Worm (Caenorhabditis elegans) whole organism, L2 larva: ENCODE data around the gene mip-1.

Source experiments
- F13H6.1 ChIP-seq: sonication (generic microtip); optimal IDR thresholded peaks from 2 replicates; lab custom pipeline; 2016; ENCODE audit warnings: missing genetic modification characterization, missing compliant biosample characterization
- R02D3.7 ChIP-seq: fragments of 150-350 bp; optimal IDR thresholded peaks from 2 replicates; lab custom pipeline; 2014; ENCODE audit warnings: missing biosample characterization, missing genetic modification characterization
- Y55F3AM.14 ChIP-seq: fragments of 200-800 bp; sonication (Bioruptor generic); optimal IDR thresholded peaks from 2 replicates; lab custom pipeline; 2018; ENCODE audit warnings: mild to moderate bottlenecking, missing genetic modification characterization, missing compliant biosample characterization
- alr-1 ChIP-seq: fragments of 150-350 bp; optimal IDR thresholded peaks from 2 replicates; lab custom pipeline; 2014; ENCODE audit warnings: missing biosample characterization, missing genetic modification characterization
- ama-1 ChIP-seq: fragments of 150-350 bp; optimal IDR thresholded peaks from 2 replicates; lab custom pipeline; 2018; ENCODE audit warnings: inconsistent platforms
- ceh-82 ChIP-seq: fragments of 150-350 bp; optimal IDR thresholded peaks from 2 replicates; lab custom pipeline; 2014; ENCODE audit warnings: missing biosample characterization, missing genetic modification characterization
- elt-1 ChIP-seq: fragments of 150-350 bp; optimal IDR thresholded peaks from 2 replicates; lab custom pipeline; 2014; ENCODE audit warnings: missing biosample characterization, missing genetic modification characterization
- elt-3 ChIP-seq: sonication (generic microtip); optimal IDR thresholded peaks from 2 replicates; lab custom pipeline; 2017; ENCODE audit warnings: missing biosample characterization, missing genetic modification characterization
- fos-1 ChIP-seq: fragments of 150-350 bp; optimal IDR thresholded peaks from 2 replicates; lab custom pipeline; 2014; ENCODE audit warnings: missing biosample characterization, missing genetic modification characterization
- gmeb-1 ChIP-seq: fragments of 150-350 bp; optimal IDR thresholded peaks from 2 replicates; lab custom pipeline; 2014; ENCODE audit warnings: missing biosample characterization, missing genetic modification characterization
- lin-39 ChIP-seq: fragments of 150-350 bp; optimal IDR thresholded peaks from 2 replicates; lab custom pipeline; 2014; ENCODE audit warnings: missing biosample characterization, missing genetic modification reagents, missing genetic modification characterization
- mbf-1 ChIP-seq: sonication (generic microtip); optimal IDR thresholded peaks from 2 replicates; lab custom pipeline; 2017; ENCODE audit warnings: missing biosample characterization, missing genetic modification characterization
- mdl-1 ChIP-seq, 2 experiments: fragments of 150-350 bp in 1 of 2; sonication (generic microtip) in 1 of 2; optimal IDR thresholded peaks; 2 replicates each; lab custom pipeline; 2017; ENCODE audit warnings: missing biosample characterization in 2 of 2, missing genetic modification characterization in 2 of 2
- nhr-10 ChIP-seq: sonication (generic microtip); optimal IDR thresholded peaks from 2 replicates; lab custom pipeline; 2017; ENCODE audit warnings: missing biosample characterization, missing genetic modification characterization
- nhr-11 ChIP-seq: fragments of 150-350 bp; optimal IDR thresholded peaks from 2 replicates; lab custom pipeline; 2014; ENCODE audit warnings: missing biosample characterization, missing genetic modification characterization
- nhr-12 ChIP-seq: fragments of 150-350 bp; optimal IDR thresholded peaks from 2 replicates; lab custom pipeline; 2014; ENCODE audit warnings: missing biosample characterization, missing genetic modification characterization
- nhr-129 ChIP-seq: fragments of 150-350 bp; optimal IDR thresholded peaks from 2 replicates; lab custom pipeline; 2014; ENCODE audit warnings: missing biosample characterization, missing genetic modification characterization
- nhr-21 ChIP-seq: fragments of 150-350 bp; optimal IDR thresholded peaks from 2 replicates; lab custom pipeline; 2014; ENCODE audit warnings: missing biosample characterization, missing genetic modification characterization
- nhr-23 ChIP-seq: fragments of 150-350 bp; optimal IDR thresholded peaks from 2 replicates; lab custom pipeline; 2014; ENCODE audit warnings: missing biosample characterization, missing genetic modification reagents, missing genetic modification characterization
- nhr-25 ChIP-seq: fragments of 150-350 bp; sonication (generic microtip); optimal IDR thresholded peaks from 3 replicates; lab custom pipeline; 2014; ENCODE audit warnings: missing biosample characterization, missing genetic modification characterization
- nhr-6 ChIP-seq: fragments of 150-350 bp; optimal IDR thresholded peaks from 2 replicates; lab custom pipeline; 2014; ENCODE audit warnings: missing biosample characterization, missing genetic modification characterization
- peb-1 ChIP-seq: fragments of 150-350 bp; optimal IDR thresholded peaks from 2 replicates; lab custom pipeline; 2014; ENCODE audit warnings: missing biosample characterization, missing genetic modification characterization
- sem-4 ChIP-seq: fragments of 150-350 bp; optimal IDR thresholded peaks from 2 replicates; lab custom pipeline; 2014; ENCODE audit warnings: missing biosample characterization, missing genetic modification reagents, missing genetic modification characterization
- sma-3 ChIP-seq: sonication (generic microtip); optimal IDR thresholded peaks from 2 replicates; lab custom pipeline; 2016; ENCODE audit warnings: missing genetic modification reagents, missing genetic modification characterization, missing compliant biosample characterization
- sma-9 ChIP-seq, 2 experiments: fragments of 150-350 bp in 1 of 2; sonication (generic microtip) in 1 of 2; optimal IDR thresholded peaks; 2 replicates each; lab custom pipeline; 2014 to 2016; ENCODE audit warnings: missing genetic modification characterization in 2 of 2, mild to moderate bottlenecking in 1 of 2, missing biosample characterization in 1 of 2, missing compliant biosample characterization in 1 of 2, missing genetic modification reagents in 1 of 2, moderate library complexity in 1 of 2
- unc-39 ChIP-seq: fragments of 150-350 bp; optimal IDR thresholded peaks from 2 replicates; lab custom pipeline; 2014; ENCODE audit warnings: missing biosample characterization, missing genetic modification characterization
- unc-55 ChIP-seq: fragments of 150-350 bp; sonication (generic microtip); optimal IDR thresholded peaks from 3 replicates; lab custom pipeline; 2014; ENCODE audit warnings: missing biosample characterization, missing genetic modification reagents, missing genetic modification characterization
- ztf-1 ChIP-seq: fragments of 200-800 bp; sonication (Bioruptor generic); conservative IDR thresholded peaks from 2 replicates; pipeline ENCODE4 v1.3.6; 2022; ENCODE audit warnings: missing genetic modification characterization, missing compliant biosample characterization
- ztf-4 ChIP-seq: fragments of 150-350 bp; optimal IDR thresholded peaks from 2 replicates; lab custom pipeline; 2014; ENCODE audit warnings: missing biosample characterization, missing genetic modification characterization

mip-1 gene

ce11 chrIII:4842173-4842572, 49.3 kb downstream of the mip-1 start, which contains the start of gene clec-156:
Gene clec-156 (minus strand): TSS chrIII:4842273.
- TF ChIP-seq F13H6.1 (tag; lab: Kevin White, UChicago) (no peak), nhr-25 (tag; lab: Kevin White, UChicago) (no peak), mdl-1 (tag; optimal IDR thresholded peaks at IDR 0.05; lab: Kevin White, UChicago) (no peak), nhr-23 (tag; lab: Kevin White, UChicago) (no peak), peb-1 (tag; lab: Kevin White, UChicago) (no peak), nhr-11 (tag; lab: Kevin White, UChicago) (no peak), nhr-10 (tag; lab: Kevin White, UChicago) (no peak), Y55F3AM.14 (GFP tag; lab: Kevin White, UChicago) (no peak), ama-1 (lab: Kevin White, UChicago) (no peak), sma-3 (GFP tag; lab: Kevin White, UChicago) (no peak), unc-39 (tag; lab: Kevin White, UChicago) (no peak), unc-55 (GFP tag; lab: Kevin White, UChicago) (no peak), nhr-129 (tag; lab: Kevin White, UChicago) (no peak), R02D3.7 (no peak), nhr-21 (tag; lab: Kevin White, UChicago) (no peak), gmeb-1 (tag; lab: Kevin White, UChicago) (no peak)

ce11 chrIII:4844327-4844726, 51.4 kb downstream of the mip-1 start, which contains the start of the genes clec-157 and fkh-5:
Gene clec-157 (minus strand): TSS chrIII:4844427.
Gene fkh-5 (plus strand): TSS chrIII:4844662.
- no peak for TF ChIP-seq nhr-12 (tag; lab: Kevin White, UChicago)
- no peak for TF ChIP-seq nhr-6 (tag; lab: Kevin White, UChicago)
- TF ChIP-seq unc-39 (tag; lab: Kevin White, UChicago) = no peak
- no peak for TF ChIP-seq elt-1 (tag; lab: Kevin White, UChicago)
- TF ChIP-seq ztf-1 (GFP tag; lab: Robert Waterston, UW) = no peak
- no peak for TF ChIP-seq ceh-82 (tag; lab: Kevin White, UChicago)
- no peak for TF ChIP-seq gmeb-1 (tag; lab: Kevin White, UChicago)
- no peak for TF ChIP-seq fos-1 (tag; lab: Kevin White, UChicago)
- no peak for TF ChIP-seq alr-1 (tag; lab: Kevin White, UChicago)
- TF ChIP-seq lin-39 = no peak
- TF ChIP-seq elt-3 (tag; lab: Kevin White, UChicago) = no peak
- TF ChIP-seq sem-4 = no peak
- no peak for TF ChIP-seq mbf-1 (tag; lab: Kevin White, UChicago)
- TF ChIP-seq nhr-23 (tag; lab: Kevin White, UChicago) = no peak
- no peak for TF ChIP-seq F13H6.1 (tag; lab: Kevin White, UChicago)
- no peak for TF ChIP-seq R02D3.7
- no peak for TF ChIP-seq sma-9 (GFP tag; optimal IDR thresholded peaks at IDR 0.05; lab: Kevin White, UChicago)
- TF ChIP-seq sma-9 (tag; optimal IDR thresholded peaks at IDR 0.05; lab: Kevin White, UChicago) = no peak
- TF ChIP-seq ztf-4 (tag; lab: Kevin White, UChicago) = no peak
- TF ChIP-seq, all 48 proteins: peak for 0
